Fruit fly (Drosophila melanogaster): Measurements from ENCODE around the gene IntS11.

DNA sequence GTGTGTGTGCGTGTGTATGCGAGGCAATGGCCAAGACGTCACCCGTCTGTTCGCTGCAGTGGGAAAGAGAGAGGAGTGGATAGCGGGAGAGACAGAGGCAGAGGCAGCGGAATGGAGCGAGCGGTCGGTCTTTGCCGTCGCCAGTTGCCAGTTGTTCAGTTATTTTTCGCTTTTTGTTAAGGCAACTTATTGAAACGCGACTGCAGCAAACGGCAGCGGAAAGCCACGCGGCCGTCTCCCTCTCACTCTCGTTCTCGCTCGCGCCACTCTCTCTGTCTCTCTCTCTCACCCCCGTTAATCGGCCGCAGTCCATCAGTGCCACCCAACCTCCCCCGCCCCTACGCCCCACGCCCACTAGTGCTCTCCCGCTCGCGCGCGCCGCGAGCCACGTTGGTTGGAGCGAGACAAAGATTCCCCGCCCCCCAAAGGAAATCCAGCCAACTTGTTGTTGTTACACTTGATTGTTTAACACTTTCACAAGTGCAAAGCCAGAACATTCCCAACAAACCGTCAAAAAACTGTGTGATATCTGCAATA, 27.7 kb downstream of the IntS11 start:
- peak; percentile 99 for TF ChIP-seq CG13204 (GFP tag; optimal IDR thresholded peaks at IDR 0.05)
- TF ChIP-seq gl (tag; optimal IDR thresholded peaks at IDR 0.05): peak; percentile 41
- TF ChIP-seq CG4496 (GFP tag; IDR thresholded peaks at IDR 0.05): no peak; the same call in 2 of the 3 replicates
- peak; percentile 84 for TF ChIP-seq EcR (GFP tag; optimal IDR thresholded peaks at IDR 0.05)
- peak; percentile 19 for TF ChIP-seq CG15710 (tag; optimal IDR thresholded peaks at IDR 0.05)
- no peak for TF ChIP-seq Pif1B (GFP tag; optimal IDR thresholded peaks at IDR 0.05)
- peak; percentile 78 for TF ChIP-seq CG32121 (GFP tag; IDR thresholded peaks at IDR 0.05)
- no peak for TF ChIP-seq Snoo (tag; optimal IDR thresholded peaks at IDR 0.05)
- no peak for TF ChIP-seq CG17806 (tag; optimal IDR thresholded peaks at IDR 0.05)
- TF ChIP-seq D1 (tag; optimal IDR thresholded peaks at IDR 0.05): no peak
- no peak for TF ChIP-seq Pif1A (GFP tag; optimal IDR thresholded peaks at IDR 0.05)
- peak; percentile 51; the same call in 2 of the 3 replicates for TF ChIP-seq fd96Ca (GFP tag; IDR thresholded peaks at IDR 0.05)
- TF ChIP-seq CG34367 (tag; optimal IDR thresholded peaks at IDR 0.05): no peak
- no peak for TF ChIP-seq CG14655 (GFP tag; optimal IDR thresholded peaks at IDR 0.05)
